Worm (Caenorhabditis elegans) whole organism, L3 larva: ENCODE data around the gene rps-9.

Experiments
- R02D3.7 ChIP-seq: fragments of 150-350 bp; optimal IDR thresholded peaks from 2 replicates; lab custom pipeline; 2014; ENCODE audit warnings: missing biosample characterization, missing genetic modification characterization
- ZK546.5 ChIP-seq: sonication (generic microtip); optimal IDR thresholded peaks from 2 replicates; lab custom pipeline; 2017; ENCODE audit warnings: missing biosample characterization, missing genetic modification characterization
- ceh-16 ChIP-seq: sonication (generic microtip); optimal IDR thresholded peaks from 2 replicates; lab custom pipeline; 2017; ENCODE audit warnings: missing biosample characterization, missing genetic modification characterization
- ceh-28 ChIP-seq: fragments of 150-350 bp; optimal IDR thresholded peaks from 2 replicates; lab custom pipeline; 2014; ENCODE audit warnings: missing biosample characterization, missing genetic modification reagents, missing genetic modification characterization
- ceh-82 ChIP-seq: fragments of 150-350 bp; optimal IDR thresholded peaks from 2 replicates; lab custom pipeline; 2014; ENCODE audit warnings: missing biosample characterization, missing genetic modification characterization
- ceh-9 ChIP-seq: sonication (generic microtip); optimal IDR thresholded peaks from 2 replicates; lab custom pipeline; 2018; ENCODE audit warnings: missing biosample characterization, missing genetic modification characterization
- daf-12 ChIP-seq: fragments of 150-350 bp; optimal IDR thresholded peaks from 2 replicates; lab custom pipeline; 2014; ENCODE audit warnings: missing biosample characterization, missing genetic modification reagents, missing genetic modification characterization
- egl-5 ChIP-seq: fragments of 150-350 bp; optimal IDR thresholded peaks from 2 replicates; lab custom pipeline; 2017; ENCODE audit warnings: missing biosample characterization, missing genetic modification reagents, missing genetic modification characterization, inconsistent platforms
- elt-1 ChIP-seq: fragments of 150-350 bp; optimal IDR thresholded peaks from 2 replicates; lab custom pipeline; 2014; ENCODE audit warnings: missing biosample characterization, missing genetic modification characterization
- elt-2 ChIP-seq: sonication (generic microtip); optimal IDR thresholded peaks from 2 replicates; lab custom pipeline; 2016; ENCODE audit warnings: missing genetic modification reagents, mild to moderate bottlenecking, missing genetic modification characterization, missing compliant biosample characterization
- elt-3 ChIP-seq, 3 experiments: fragments of 150-350 bp in 1 of 3; sonication (generic microtip) in 2 of 3; optimal IDR thresholded peaks; 2 replicates in 2 of 3; 4 replicates in 1 of 3; lab custom pipeline; 2014 to 2017; ENCODE audit warnings: missing biosample characterization in 3 of 3, missing genetic modification characterization in 3 of 3
- eor-1 ChIP-seq, 2 experiments: fragments of 150-350 bp; optimal IDR thresholded peaks; 2 replicates each; lab custom pipeline; 2014 to 2018; ENCODE audit warnings: missing biosample characterization in 2 of 2, missing genetic modification characterization in 2 of 2
- fkh-10 ChIP-seq: sonication (generic microtip); optimal IDR thresholded peaks from 2 replicates; lab custom pipeline; 2017; ENCODE audit warnings: missing biosample characterization, missing genetic modification reagents, missing genetic modification characterization
- fkh-2 ChIP-seq: fragments of 150-350 bp; optimal IDR thresholded peaks from 2 replicates; lab custom pipeline; 2014; ENCODE audit warnings: missing biosample characterization, missing genetic modification reagents, missing genetic modification characterization
- fos-1 ChIP-seq: fragments of 150-350 bp; optimal IDR thresholded peaks from 2 replicates; lab custom pipeline; 2014; ENCODE audit warnings: missing biosample characterization, missing genetic modification characterization
- hmg-11 ChIP-seq: sonication (generic microtip); optimal IDR thresholded peaks from 2 replicates; lab custom pipeline; 2016; ENCODE audit warnings: missing genetic modification characterization, missing compliant biosample characterization
- jun-1 ChIP-seq: fragments of 150-350 bp; optimal IDR thresholded peaks from 2 replicates; lab custom pipeline; 2014; ENCODE audit warnings: missing biosample characterization, missing genetic modification reagents, missing genetic modification characterization
- lsy-12 ChIP-seq: sonication (generic microtip); optimal IDR thresholded peaks from 2 replicates; lab custom pipeline; 2016; ENCODE audit warnings: mild to moderate bottlenecking, missing genetic modification characterization, missing compliant biosample characterization
- mdl-1 ChIP-seq: fragments of 150-350 bp; optimal IDR thresholded peaks from 2 replicates; lab custom pipeline; 2014; ENCODE audit warnings: missing biosample characterization, missing genetic modification characterization
- nfya-1 ChIP-seq: sonication (generic microtip); optimal IDR thresholded peaks from 2 replicates; lab custom pipeline; 2017; ENCODE audit warnings: missing genetic modification characterization, mild to moderate bottlenecking, missing compliant biosample characterization, antibody characterized with exemption, moderate library complexity; ENCODE audit not compliant: insufficient read depth
- nhr-11 ChIP-seq: fragments of 150-350 bp; optimal IDR thresholded peaks from 2 replicates; lab custom pipeline; 2014; ENCODE audit warnings: missing biosample characterization, missing genetic modification characterization
- nhr-237 ChIP-seq: fragments of 150-350 bp; optimal IDR thresholded peaks from 2 replicates; lab custom pipeline; 2014; ENCODE audit warnings: missing biosample characterization, missing genetic modification characterization
- nhr-25 ChIP-seq: sonication (generic microtip); optimal IDR thresholded peaks from 2 replicates; lab custom pipeline; 2017; ENCODE audit warnings: missing biosample characterization, missing genetic modification characterization
- nhr-28 ChIP-seq: fragments of 150-350 bp; optimal IDR thresholded peaks from 2 replicates; lab custom pipeline; 2014; ENCODE audit warnings: missing biosample characterization, missing genetic modification characterization
- nhr-43 ChIP-seq: sonication (generic microtip); optimal IDR thresholded peaks from 2 replicates; lab custom pipeline; 2016; ENCODE audit warnings: mild to moderate bottlenecking, missing genetic modification characterization, missing compliant biosample characterization; ENCODE audit not compliant: poor library complexity, severe bottlenecking
- nhr-76 ChIP-seq: fragments of 150-350 bp; sonication (generic microtip); optimal IDR thresholded peaks from 5 replicates; lab custom pipeline; 2014; ENCODE audit warnings: missing biosample characterization, missing genetic modification characterization
- nhr-77 ChIP-seq: fragments of 150-350 bp; optimal IDR thresholded peaks from 2 replicates; lab custom pipeline; 2014; ENCODE audit warnings: missing biosample characterization, missing genetic modification characterization
- pha-4 ChIP-seq: fragments of 150-350 bp; optimal IDR thresholded peaks from 2 replicates; lab custom pipeline; 2014; ENCODE audit warnings: missing biosample characterization, missing genetic modification reagents, missing genetic modification characterization
- pqm-1 ChIP-seq: fragments of 150-350 bp; optimal IDR thresholded peaks from 2 replicates; lab custom pipeline; 2017; ENCODE audit warnings: missing biosample characterization, missing genetic modification characterization, inconsistent platforms
- skn-1 ChIP-seq: fragments of 150-350 bp; optimal IDR thresholded peaks from 2 replicates; lab custom pipeline; 2014; ENCODE audit warnings: missing biosample characterization, missing genetic modification characterization
- snpc-4 ChIP-seq: fragments of 150-350 bp; optimal IDR thresholded peaks from 2 replicates; lab custom pipeline; 2014; ENCODE audit warnings: missing biosample characterization, missing genetic modification characterization
- tbx-2 ChIP-seq: sonication (generic microtip); optimal IDR thresholded peaks from 2 replicates; lab custom pipeline; 2016; ENCODE audit warnings: mild to moderate bottlenecking, missing genetic modification characterization, missing compliant biosample characterization
- unc-39 ChIP-seq: sonication (generic microtip); optimal IDR thresholded peaks from 4 replicates; lab custom pipeline; 2017; ENCODE audit warnings: missing biosample characterization, missing genetic modification characterization
- unc-62 ChIP-seq: fragments of 150-350 bp; sonication (generic microtip); optimal IDR thresholded peaks from 4 replicates; lab custom pipeline; 2014; ENCODE audit warnings: missing biosample characterization, missing genetic modification reagents, missing genetic modification characterization
- zag-1 ChIP-seq: fragments of 150-350 bp; optimal IDR thresholded peaks from 2 replicates; lab custom pipeline; 2014; ENCODE audit warnings: missing biosample characterization, missing genetic modification characterization
- ztf-11 ChIP-seq: fragments of 150-350 bp; optimal IDR thresholded peaks from 2 replicates; lab custom pipeline; 2014; ENCODE audit warnings: missing biosample characterization, missing genetic modification characterization

rps-9 gene

ce11 chrII:11097154-11097887 is 28.8 kb downstream of the rps-9 start, which contains the start of the genes rpl-36.A and nuo-1 (continued):
- TF ChIP-seq nhr-76 (tag; lab: Kevin White, UChicago) (peak; percentile 21), pqm-1 (tag; lab: Kevin White, UChicago) (peak; percentile 33), jun-1 (tag; lab: Kevin White, UChicago) (peak; percentile 31), elt-3 (tag; optimal IDR thresholded peaks at IDR 0.05; lab: Kevin White, UChicago) (no peak), fos-1 (tag; lab: Kevin White, UChicago) (no peak), nhr-77 (tag; lab: Kevin White, UChicago) (no peak), zag-1 (tag; lab: Kevin White, UChicago) (no peak), R02D3.7 (peak; percentile 45), fkh-2 (tag; lab: Kevin White, UChicago) (no peak), ceh-28 (tag; lab: Kevin White, UChicago) (peak; percentile 41), elt-1 (tag; lab: Kevin White, UChicago) (no peak), nhr-43 (tag; lab: Kevin White, UChicago) (peak; percentile 41), ztf-11 (tag; lab: Kevin White, UChicago) (no peak)

DNA sequence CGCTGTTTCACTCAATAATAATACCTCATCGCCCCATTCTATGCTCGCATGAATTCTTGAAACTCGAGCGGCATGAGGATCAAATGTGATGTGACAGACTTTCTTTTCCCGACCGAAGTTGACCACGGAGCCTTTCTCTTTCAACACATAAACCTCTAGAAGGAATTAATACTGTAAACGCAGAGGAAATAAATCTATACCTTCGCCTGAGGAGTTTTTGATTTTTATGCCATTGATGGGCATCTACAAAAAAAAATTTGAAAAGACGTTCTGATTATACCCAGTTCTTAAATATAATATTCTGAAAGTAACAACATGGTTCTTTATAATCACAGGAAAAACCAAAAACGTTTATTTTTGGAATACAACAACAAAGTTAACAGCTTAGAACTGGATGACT is 29.9 kb downstream of the rps-9 start, which contains the start of gene nbs-1:
Gene nbs-1, minus strand, starts transcription at position 246 of the 400 bp plus-strand sequence.
- TF ChIP-seq nhr-43 (tag; lab: Kevin White, UChicago) (no peak), pqm-1 (tag; lab: Kevin White, UChicago) (no peak), fkh-2 (tag; lab: Kevin White, UChicago) (no peak), elt-2 (no peak), egl-5 (tag; lab: Kevin White, UChicago) (no peak)

ce11 chrII:11094431-11094830 is 31.7 kb downstream of the rps-9 start:
- TF ChIP-seq jun-1 (tag; lab: Kevin White, UChicago) (no peak), hmg-11 (tag; lab: Kevin White, UChicago) (no peak), eor-1 (tag; optimal IDR thresholded peaks at IDR 0.05; lab: Kevin White, UChicago) (no peak), ZK546.5 (tag; lab: Kevin White, UChicago) (no peak), daf-12 (tag; lab: Kevin White, UChicago) (no peak), nhr-28 (no peak), skn-1 (no peak), egl-5 (tag; lab: Kevin White, UChicago) (no peak), ceh-16 (tag; lab: Kevin White, UChicago) (no peak), nhr-43 (tag; lab: Kevin White, UChicago) (no peak), zag-1 (tag; lab: Kevin White, UChicago) (no peak), lsy-12 (tag; lab: Kevin White, UChicago) (no peak), nhr-25 (tag; lab: Kevin White, UChicago) (no peak), tbx-2 (tag; lab: Kevin White, UChicago) (no peak), nhr-11 (tag; lab: Kevin White, UChicago) (no peak), elt-1 (tag; lab: Kevin White, UChicago) (no peak)

- TF ChIP-seq egl-5 (tag; lab: Kevin White, UChicago): no peak
- no peak for TF ChIP-seq ceh-82 (tag; lab: Kevin White, UChicago)
- TF ChIP-seq jun-1 (tag; lab: Kevin White, UChicago): no peak
- TF ChIP-seq nhr-28: no peak
- no peak for TF ChIP-seq unc-39
- no peak for TF ChIP-seq fkh-2 (tag; lab: Kevin White, UChicago)
- no peak for TF ChIP-seq unc-62 (GFP tag; lab: Kevin White, UChicago)
- no peak for TF ChIP-seq eor-1 (tag; optimal IDR thresholded peaks at IDR 0.05; lab: Kevin White, UChicago)
- TF ChIP-seq ZK546.5 (tag; lab: Kevin White, UChicago): no peak
- TF ChIP-seq ceh-16 (tag; lab: Kevin White, UChicago): no peak
- TF ChIP-seq snpc-4 (tag; lab: Kevin White, UChicago): no peak
- no peak for TF ChIP-seq ceh-9 (tag; lab: Kevin White, UChicago)
- no peak for TF ChIP-seq hmg-11 (tag; lab: Kevin White, UChicago)
Observed at ce11 chrII:11092413-11092812, 33.7 kb downstream of the rps-9 start, which contains the start of gene rpl-42. Gene rpl-42 (plus strand): TSS chrII:11092713.

ce11 chrII:11091577-11091976 is 34.6 kb downstream of the rps-9 start:
- TF ChIP-seq unc-62 (GFP tag; lab: Kevin White, UChicago): no peak
- peak; percentile 22 for TF ChIP-seq fkh-10 (GFP tag; lab: Kevin White, UChicago)
- no peak for TF ChIP-seq elt-2
- peak; percentile 16 for TF ChIP-seq nfya-1 (tag; lab: Kevin White, UChicago)
- no peak for TF ChIP-seq mdl-1 (tag; lab: Kevin White, UChicago)
- no peak for TF ChIP-seq nhr-237
- TF ChIP-seq zag-1 (tag; lab: Kevin White, UChicago): no peak
- TF ChIP-seq unc-39: no peak
- no peak for TF ChIP-seq pha-4 (tag; lab: Kevin White, UChicago)
